Fruit fly (Drosophila melanogaster) whole organism: ENCODE data around the gene Cpr.

Source experiments
- CG8478 ChIP-seq: fragments of >200 bp; optimal IDR thresholded peaks from 2 replicates; lab custom pipeline; 2018; ENCODE audit warnings: inconsistent platforms
- Dll ChIP-seq: fragments of >200 bp; optimal IDR thresholded peaks from 2 replicates; lab custom pipeline; 2017
- EcR ChIP-seq, 2 experiments: fragments of >200 bp; optimal IDR thresholded peaks; 2 replicates each; lab custom pipeline; 2017; ENCODE audit warnings: missing biosample characterization in 2 of 2, missing genetic modification characterization in 2 of 2, missing genetic modification reagents in 2 of 2
- pan ChIP-seq: fragments of >200 bp; optimal IDR thresholded peaks from 2 replicates; lab custom pipeline; 2017

DNA sequence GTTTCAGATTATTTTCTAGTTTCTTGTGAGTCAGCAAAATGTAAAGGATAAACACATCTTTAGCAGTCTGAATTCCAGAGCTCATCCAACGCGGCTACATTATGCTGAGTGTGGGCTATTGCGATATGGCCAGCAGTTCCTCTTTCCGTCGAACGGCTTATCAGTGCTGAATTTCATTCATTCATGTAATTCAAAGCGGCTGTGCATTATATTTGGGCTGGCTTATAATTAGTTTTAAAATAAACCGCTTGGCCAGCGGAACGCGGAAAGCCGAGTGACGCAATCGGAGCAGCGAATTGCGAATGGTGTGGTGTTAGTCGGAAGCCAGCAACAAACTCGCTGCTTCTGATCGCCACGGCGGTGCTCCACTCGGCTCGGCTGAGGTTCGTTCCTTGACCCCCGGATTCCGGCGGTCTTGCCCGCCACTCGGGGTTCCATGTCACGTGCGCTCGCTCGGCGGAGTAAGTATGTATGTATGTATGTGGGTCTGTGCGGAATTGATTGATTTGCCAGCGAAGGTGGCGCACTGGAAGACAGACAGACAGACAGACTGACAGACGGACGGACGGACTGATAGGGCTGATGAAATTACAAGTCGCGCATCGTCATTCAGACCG lies 32.5 kb downstream of the Cpr start:
- TF ChIP-seq CG8478 (lab: Kevin White, UChicago) (no peak), Dll (no peak), EcR (GFP tag; optimal IDR thresholded peaks at IDR 0.05; lab: Kevin White, UChicago) (no peak), pan (no peak)
